Fruit fly (Drosophila melanogaster) whole organism, embryonic: ENCODE measurements around the gene CG14230.

ENCODE experiments used
- CG13894 ChIP-seq: fragments of 200-800 bp; sonication (Bioruptor generic); optimal IDR thresholded peaks from 3 replicates; lab custom pipeline; 2018; ENCODE audit warnings: missing biosample characterization, mild to moderate bottlenecking, missing genetic modification characterization, moderate library complexity
- CG17359 ChIP-seq: fragments of 200-800 bp; sonication (Bioruptor generic); optimal IDR thresholded peaks from 3 replicates; lab custom pipeline; 2018; ENCODE audit warnings: missing biosample characterization, mild to moderate bottlenecking, missing genetic modification characterization, moderate library complexity
- CG34376 ChIP-seq: fragments of 200-800 bp; sonication (Bioruptor generic); optimal IDR thresholded peaks from 2 replicates; lab custom pipeline; 2018; ENCODE audit warnings: missing biosample characterization, mild to moderate bottlenecking, missing genetic modification characterization
- Deaf1 ChIP-seq: fragments of 200-800 bp; optimal IDR thresholded peaks from 3 replicates; lab custom pipeline; 2019; ENCODE audit warnings: missing biosample characterization, mild to moderate bottlenecking, missing genetic modification characterization, moderate library complexity
- MTF-1 ChIP-seq: fragments of 200-800 bp; sonication (Bioruptor generic); optimal IDR thresholded peaks from 2 replicates; lab custom pipeline; 2018; ENCODE audit warnings: missing biosample characterization, mild to moderate bottlenecking, missing genetic modification characterization, borderline replicate concordance
- exex ChIP-seq: fragments of 200-800 bp; sonication (Bioruptor generic); optimal IDR thresholded peaks from 4 replicates; lab custom pipeline; 2018; ENCODE audit warnings: missing biosample characterization, mild to moderate bottlenecking, missing genetic modification characterization, moderate library complexity
- grn ChIP-seq: fragments of 200-800 bp; sonication (Bioruptor generic); optimal IDR thresholded peaks from 3 replicates; lab custom pipeline; 2017; ENCODE audit warnings: missing biosample characterization, missing genetic modification characterization
- sd ChIP-seq: fragments of 200-800 bp; sonication (Bioruptor generic); optimal IDR thresholded peaks from 3 replicates; lab custom pipeline; 2018; ENCODE audit warnings: missing biosample characterization, mild to moderate bottlenecking, missing genetic modification characterization, moderate library complexity
- z ChIP-seq: fragments of 200-800 bp; sonication (Bioruptor generic); IDR thresholded peaks from 3 replicates; pipeline ENCODE4 v1.3.6; 2022; ENCODE audit warnings: missing biosample characterization, missing genetic modification characterization

Gene CG14230

DNA sequence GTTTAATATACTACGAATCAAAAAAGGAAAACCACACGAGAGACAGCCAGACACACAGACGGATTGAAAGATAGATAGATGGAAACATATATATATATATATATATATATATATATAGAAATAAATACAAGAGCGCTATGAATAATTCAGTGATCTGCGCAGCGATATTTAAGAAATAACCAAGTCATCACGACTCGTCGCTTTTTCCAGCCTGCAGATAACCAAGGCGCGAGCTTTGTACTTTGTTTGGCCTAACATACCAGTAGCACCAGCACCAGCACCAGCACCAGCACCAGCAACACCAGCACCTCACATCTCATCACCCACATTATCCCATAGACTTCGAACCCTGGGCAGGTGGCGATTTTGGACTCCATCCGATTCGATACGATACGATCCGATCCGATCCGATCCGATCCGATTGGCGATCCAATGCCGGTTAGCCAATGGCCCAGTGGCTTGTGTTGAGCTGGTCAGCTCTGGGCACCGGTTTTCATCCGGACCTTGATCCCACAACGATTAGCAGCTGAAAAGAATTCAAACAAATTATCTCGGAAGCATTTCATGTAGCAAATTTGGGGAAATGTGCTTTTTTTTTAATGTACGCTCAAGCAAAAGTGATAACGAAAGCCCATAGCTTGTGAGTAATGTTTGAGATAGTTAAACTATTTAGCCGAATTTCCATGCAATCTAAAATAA is 50.9 kb downstream of the CG14230 start:
- no peak for TF ChIP-seq MTF-1
- 0 out of 3 replicates have a peak, but pooled peaks have one; percentile 28 for TF ChIP-seq z
- peak; percentile 56 for TF ChIP-seq exex (tag; lab: Kevin White, UChicago)
- TF ChIP-seq sd = peak; percentile 4
- TF ChIP-seq grn (GFP tag; lab: Kevin White, UChicago) = peak; percentile 31
- peak; percentile 40 for TF ChIP-seq Deaf1 (tag; lab: Kevin White, UChicago)
- TF ChIP-seq CG17359 (tag; lab: Kevin White, UChicago) = no peak
- peak; percentile 75 for TF ChIP-seq CG13894 (tag; lab: Kevin White, UChicago)
- peak; percentile 1 for TF ChIP-seq CG34376 (GFP tag; lab: Kevin White, UChicago)
